Fruit fly (Drosophila melanogaster): Measurements from ENCODE around the gene CG15717.
"Not testable (repeated sequence)": the region's sequence is repeated elsewhere in the genome, so short reads cannot be mapped to it uniquely, and the experiment has no call there.

- TF ChIP-seq psq, Sin3A, h, insv (optimal IDR thresholded peaks at IDR 0.05): not testable (repeated sequence)
Measured at dm6 chrX:13177720-13178119, 49.0 kb downstream of the CG15717 start, which contains the start of gene CG32640.
